Worm (Caenorhabditis elegans) whole organism, L4 larva: ENCODE results near the gene spch-1.

ENCODE experiments used
- ces-1 ChIP-seq: fragments of 150-350 bp; sonication (generic microtip); optimal IDR thresholded peaks from 4 replicates; lab custom pipeline; 2014; ENCODE audit warnings: missing biosample characterization, missing genetic modification reagents, missing genetic modification characterization
- dmd-9 ChIP-seq: fragments of 200-800 bp; sonication (Bioruptor generic); IDR thresholded peaks from 2 replicates; pipeline ENCODE4 v1.3.6; 2022; ENCODE audit warnings: missing genetic modification reagents, missing genetic modification characterization, missing compliant biosample characterization
- egl-27 ChIP-seq: sonication (generic microtip); optimal IDR thresholded peaks from 3 replicates; lab custom pipeline; 2017; ENCODE audit warnings: missing biosample characterization, missing genetic modification reagents, missing genetic modification characterization
- lin-15B ChIP-seq: fragments of 150-350 bp; sonication (generic microtip); optimal IDR thresholded peaks from 3 replicates; lab custom pipeline; 2014; ENCODE audit warnings: missing biosample characterization, missing genetic modification characterization
- mep-1 ChIP-seq: fragments of 150-350 bp; sonication (generic microtip); optimal IDR thresholded peaks from 3 replicates; lab custom pipeline; 2014; ENCODE audit warnings: missing biosample characterization, missing genetic modification characterization
- nhr-11 ChIP-seq: fragments of 150-350 bp; optimal IDR thresholded peaks from 2 replicates; lab custom pipeline; 2014; ENCODE audit warnings: missing biosample characterization, missing genetic modification characterization
- nhr-25 ChIP-seq: sonication (generic microtip); optimal IDR thresholded peaks from 2 replicates; lab custom pipeline; 2017; ENCODE audit warnings: missing genetic modification characterization, mild to moderate bottlenecking, missing compliant biosample characterization, antibody characterized with exemption, moderate library complexity, borderline replicate concordance; ENCODE audit not compliant: insufficient read depth
- nhr-28 ChIP-seq: fragments of 150-350 bp; optimal IDR thresholded peaks from 2 replicates; lab custom pipeline; 2014; ENCODE audit warnings: missing biosample characterization, missing genetic modification characterization
- nhr-76 ChIP-seq: fragments of 150-350 bp; optimal IDR thresholded peaks from 2 replicates; lab custom pipeline; 2014; ENCODE audit warnings: missing biosample characterization, missing genetic modification characterization
- snpc-4 ChIP-seq: fragments of 150-350 bp; optimal IDR thresholded peaks from 2 replicates; lab custom pipeline; 2014; ENCODE audit warnings: missing biosample characterization, missing genetic modification characterization
- ztf-11 ChIP-seq: fragments of 150-350 bp; optimal IDR thresholded peaks from 2 replicates; lab custom pipeline; 2014; ENCODE audit warnings: missing biosample characterization, missing genetic modification characterization

ce11 chrIV:10140143-10140542 is 28.8 kb upstream of the spch-1 start, which contains the start of gene gst-3:
- TF ChIP-seq snpc-4 (tag; lab: Kevin White, UChicago) (no peak), egl-27 (tag; lab: Kevin White, UChicago) (no peak), lin-15B (tag; lab: Kevin White, UChicago) (no peak), ztf-11 (tag; lab: Kevin White, UChicago) (no peak), nhr-76 (tag; lab: Kevin White, UChicago) (no peak), nhr-28 (tag; lab: Kevin White, UChicago) (no peak), dmd-9 (GFP tag; lab: Robert Waterston, UW) (no peak), ces-1 (GFP tag; lab: Kevin White, UChicago) (no peak), mep-1 (no peak), nhr-11 (tag; lab: Kevin White, UChicago) (no peak), nhr-25 (tag; lab: Kevin White, UChicago) (no peak)
